Fruit fly (Drosophila melanogaster): ENCODE data around the gene CG3568.
A peak's percentile ranks its signal among the peaks of the same experiment; 100 is the strongest.

Gene CG3568

dm6 chrX:4581769-4582168, 39.3 kb downstream of the CG3568 start (continued):
- TF ChIP-seq nerfin-1 (tag; optimal IDR thresholded peaks at IDR 0.05): peak; percentile 13
- no peak for TF ChIP-seq Adf1 (GFP tag; IDR thresholded peaks at IDR 0.05)
- no peak for TF ChIP-seq CG11247 (GFP tag; IDR thresholded peaks at IDR 0.05)
- TF ChIP-seq CG15696 (tag; optimal IDR thresholded peaks at IDR 0.05): peak; percentile 34
- TF ChIP-seq stc (GFP tag; IDR thresholded peaks at IDR 0.05): 0 out of 2 replicates have a peak, but pooled peaks have one; percentile 5
- TF ChIP-seq chinmo (GFP tag; IDR thresholded peaks at IDR 0.05; ENCODE audit: partially characterized antibody): no peak
- peak; percentile 5 for TF ChIP-seq CG1233 (GFP tag; optimal IDR thresholded peaks at IDR 0.05)
- peak; percentile 17 for TF ChIP-seq ind (GFP tag; optimal IDR thresholded peaks at IDR 0.05)
- no peak for TF ChIP-seq luna (GFP tag; optimal IDR thresholded peaks at IDR 0.05)
- peak; percentile 1 for TF ChIP-seq CG18619 (GFP tag; optimal IDR thresholded peaks at IDR 0.05)
- no peak for TF ChIP-seq CG12659 (GFP tag; optimal IDR thresholded peaks at IDR 0.05)
- peak; percentile 63 for TF ChIP-seq CG14710 (tag; optimal IDR thresholded peaks at IDR 0.05)
- TF ChIP-seq caup (GFP tag; optimal IDR thresholded peaks at IDR 0.05; ENCODE audit: severe bottlenecking): no peak
- no peak for TF ChIP-seq CG1603 (tag; optimal IDR thresholded peaks at IDR 0.05)
- peak; percentile 54 for TF ChIP-seq unpg (GFP tag; optimal IDR thresholded peaks at IDR 0.05)
- no peak for TF ChIP-seq fru (optimal IDR thresholded peaks at IDR 0.05)
- peak; percentile 41 for TF ChIP-seq CG17328 (GFP tag; IDR thresholded peaks at IDR 0.05)
- peak; percentile 6 for TF ChIP-seq Mad (GFP tag; optimal IDR thresholded peaks at IDR 0.05)
- peak; percentile 9 for TF ChIP-seq CG2875 (GFP tag; optimal IDR thresholded peaks at IDR 0.05)
- TF ChIP-seq CG32772 (GFP tag; IDR thresholded peaks at IDR 0.05): peak; percentile 23; the same call in 1 of the 2 replicates
- peak; percentile 21 for TF ChIP-seq kni (GFP tag; optimal IDR thresholded peaks at IDR 0.05)
- TF ChIP-seq CG18599 (GFP tag; optimal IDR thresholded peaks at IDR 0.05): peak; percentile 20
- TF ChIP-seq tin (GFP tag; optimal IDR thresholded peaks at IDR 0.05): peak; percentile 45
- no peak for TF ChIP-seq gcm (GFP tag; optimal IDR thresholded peaks at IDR 0.05)
- no peak for TF ChIP-seq CG12219 (GFP tag; optimal IDR thresholded peaks at IDR 0.05)
- no peak for TF ChIP-seq Dfd (GFP tag; optimal IDR thresholded peaks at IDR 0.05)
- TF ChIP-seq Pdp1 (GFP tag; optimal IDR thresholded peaks at IDR 0.05): peak; percentile 10 to 21
- TF ChIP-seq Med (GFP tag): peak; percentile 46
- no peak for TF ChIP-seq hbn (GFP tag; IDR thresholded peaks at IDR 0.05; ENCODE audit: partially characterized antibody)
- peak; percentile 45 for TF ChIP-seq dmrt99B (tag; optimal IDR thresholded peaks at IDR 0.05)
- TF ChIP-seq crol (GFP tag; IDR thresholded peaks at IDR 0.05): no peak
- TF ChIP-seq sc (optimal IDR thresholded peaks at IDR 0.05): no peak
- peak; percentile 25 for TF ChIP-seq sc (GFP tag; optimal IDR thresholded peaks at IDR 0.05)
- no peak for TF ChIP-seq CG31365 (tag; optimal IDR thresholded peaks at IDR 0.05)
- no peak for TF ChIP-seq CG1832 (GFP tag; optimal IDR thresholded peaks at IDR 0.05)
- TF ChIP-seq eve (GFP tag; optimal IDR thresholded peaks at IDR 0.05): no peak
- TF ChIP-seq CG4404 (GFP tag; IDR thresholded peaks at IDR 0.05): no peak
- peak; percentile 32 for TF ChIP-seq pum (GFP tag; optimal IDR thresholded peaks at IDR 0.05)
- peak; percentile 45 for TF ChIP-seq E2f1 (GFP tag; IDR thresholded peaks at IDR 0.05)
- peak; percentile 37; the same call in 1 of the 2 replicates for TF ChIP-seq lmd (GFP tag; IDR thresholded peaks at IDR 0.05)
- TF ChIP-seq CG15269 (tag; optimal IDR thresholded peaks at IDR 0.05): peak; percentile 1
- TF ChIP-seq CG43689 (GFP tag; IDR thresholded peaks at IDR 0.05): no peak
- TF ChIP-seq bab2 (GFP tag; optimal IDR thresholded peaks at IDR 0.05): peak; percentile 12
- peak; percentile 22 for TF ChIP-seq grau (tag; optimal IDR thresholded peaks at IDR 0.05)
- peak; percentile 27 for TF ChIP-seq CG6654 (GFP tag; optimal IDR thresholded peaks at IDR 0.05)
- TF ChIP-seq Opbp (GFP tag; IDR thresholded peaks at IDR 0.05; ENCODE audit: partially characterized antibody): no peak
- no peak for TF ChIP-seq crp (GFP tag; optimal IDR thresholded peaks at IDR 0.05)
- no peak for TF ChIP-seq vnd (GFP tag; IDR thresholded peaks at IDR 0.05; ENCODE audit: partially characterized antibody)
- no peak for TF ChIP-seq rib (GFP tag; IDR thresholded peaks at IDR 0.05)
- TF ChIP-seq CG10979 (tag; optimal IDR thresholded peaks at IDR 0.05): peak; percentile 79
